Worm (Caenorhabditis elegans): ENCODE results near the gene Y32F6A.5.

Y32F6A.5 gene

ce11 chrV:10484640-10485039 is 31.2 kb upstream of the Y32F6A.5 start, which contains the start of gene Y32F6B.1:
Gene Y32F6B.1, minus strand, starts transcription at chrV:10484740.
- no peak for TF ChIP-seq sox-4 (tag; optimal IDR thresholded peaks at IDR 0.05)
- TF ChIP-seq C04F5.9 (tag; optimal IDR thresholded peaks at IDR 0.05) = no peak
- TF ChIP-seq Y116A8C.19 (tag; optimal IDR thresholded peaks at IDR 0.05; ENCODE audit: borderline replicate concordance) = no peak
- no peak for TF ChIP-seq lin-35 (GFP tag; optimal IDR thresholded peaks at IDR 0.05)
- no peak for TF ChIP-seq zip-4 (GFP tag; optimal IDR thresholded peaks at IDR 0.05)
- TF ChIP-seq nhr-12 (tag; optimal IDR thresholded peaks at IDR 0.05) = no peak
- no peak for TF ChIP-seq mab-9 (GFP tag; IDR thresholded peaks at IDR 0.05)
- no peak for TF ChIP-seq ces-1 (GFP tag; optimal IDR thresholded peaks at IDR 0.05)
- no peak for TF ChIP-seq sptf-1 (tag; optimal IDR thresholded peaks at IDR 0.05)
- no peak for TF ChIP-seq lsy-2 (tag; optimal IDR thresholded peaks at IDR 0.05)
- no peak for TF ChIP-seq efl-3 (GFP tag; optimal IDR thresholded peaks at IDR 0.05)
- no peak for TF ChIP-seq lir-3 (tag; optimal IDR thresholded peaks at IDR 0.05; ENCODE audit: poor library complexity)
- no peak for TF ChIP-seq rnt-1 (tag; optimal IDR thresholded peaks at IDR 0.05)

DNA sequence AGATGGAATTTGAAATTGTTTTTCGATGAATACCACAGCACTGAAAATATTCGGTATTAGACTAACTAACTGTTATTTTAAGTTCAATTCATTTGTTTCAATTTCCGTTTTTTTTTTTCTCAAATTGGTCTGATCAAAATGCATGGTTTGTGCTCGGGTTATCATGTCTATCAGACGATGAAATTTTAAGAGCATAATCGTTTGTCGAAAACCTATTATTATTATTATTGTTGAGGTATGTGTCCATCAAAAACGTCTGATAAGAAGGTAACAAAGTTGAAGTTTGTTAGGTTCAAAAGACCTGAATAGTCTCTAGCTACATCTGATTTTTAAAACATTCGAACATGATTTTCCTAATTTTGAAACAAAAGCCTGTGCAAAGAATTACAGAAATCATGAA is 30.6 kb upstream of the Y32F6A.5 start:
- no peak for TF ChIP-seq nhr-47 (tag; optimal IDR thresholded peaks at IDR 0.05)
- no peak for TF ChIP-seq mep-1 (tag; optimal IDR thresholded peaks at IDR 0.05)
- no peak for TF ChIP-seq nhr-71 (tag; optimal IDR thresholded peaks at IDR 0.05)
- TF ChIP-seq elt-2 (tag; optimal IDR thresholded peaks at IDR 0.05) = peak; percentile 63
- no peak for TF ChIP-seq nhr-19 (GFP tag; conservative IDR thresholded peaks at IDR 0.05)
- no peak for TF ChIP-seq nhr-237 (tag; optimal IDR thresholded peaks at IDR 0.05)
- TF ChIP-seq lin-35 (GFP tag; optimal IDR thresholded peaks at IDR 0.05) = peak in 1 of 2 experiments; percentile 18
- TF ChIP-seq F16B12.6 (tag; optimal IDR thresholded peaks at IDR 0.05) = no peak
- no peak for TF ChIP-seq efl-1 (optimal IDR thresholded peaks at IDR 0.05)
- TF ChIP-seq efl-1 (GFP tag; optimal IDR thresholded peaks at IDR 0.05 in 1 of 2) = peak in 1 of 2 experiments; percentile 57

- no peak for TF ChIP-seq nhr-85 (tag)
- TF ChIP-seq nhr-28 (tag; optimal IDR thresholded peaks at IDR 0.05) = no peak
- TF ChIP-seq ceh-8 (GFP tag; optimal IDR thresholded peaks at IDR 0.05) = no peak
- TF ChIP-seq alr-1 (tag; optimal IDR thresholded peaks at IDR 0.05; ENCODE audit: borderline replicate concordance) = no peak
- no peak for TF ChIP-seq ces-1 (GFP tag; optimal IDR thresholded peaks at IDR 0.05)
- TF ChIP-seq aly-2 (tag; optimal IDR thresholded peaks at IDR 0.05) = no peak
- no peak for TF ChIP-seq pqm-1 (tag; optimal IDR thresholded peaks at IDR 0.05)
- TF ChIP-seq isw-1 (GFP tag; IDR thresholded peaks at IDR 0.05) = no peak
- TF ChIP-seq hlh-4 (tag; optimal IDR thresholded peaks at IDR 0.05) = no peak
- no peak for TF ChIP-seq lin-14 (GFP tag; optimal IDR thresholded peaks at IDR 0.05)
- TF ChIP-seq tbx-2 (tag; optimal IDR thresholded peaks at IDR 0.05) = no peak
- TF ChIP-seq fkh-4 (tag; optimal IDR thresholded peaks at IDR 0.05; ENCODE audit: borderline replicate concordance) = no peak
- TF ChIP-seq ceh-90 (tag; optimal IDR thresholded peaks at IDR 0.05) = no peak
- TF ChIP-seq swsn-7 (tag; optimal IDR thresholded peaks at IDR 0.05) = no peak
- TF ChIP-seq dpl-1 (GFP tag; optimal IDR thresholded peaks at IDR 0.05) = no peak
- no peak for TF ChIP-seq nhr-237 (tag; optimal IDR thresholded peaks at IDR 0.05)
- no peak for TF ChIP-seq Y116A8C.19 (tag; optimal IDR thresholded peaks at IDR 0.05; ENCODE audit: borderline replicate concordance)
- TF ChIP-seq elt-3 (tag; optimal IDR thresholded peaks at IDR 0.05) = no peak
- TF ChIP-seq rnt-1 (tag; optimal IDR thresholded peaks at IDR 0.05) = no peak
These were observed 24.9 kb upstream of the Y32F6A.5 start, which contains the start of the genes crp-1 and Y32F6B.9 for ce11 chrV:10478097-10478828. Gene crp-1, plus strand, starts transcription at chrV:10478564. Gene Y32F6B.9, plus strand, starts transcription at chrV:10478699.

Data from whole organism, L1 larva.